Fruit fly (Drosophila melanogaster): ENCODE measurements around the gene Graf.

- TF ChIP-seq insv (optimal IDR thresholded peaks at IDR 0.05) = no peak
- no peak for TF ChIP-seq psq (optimal IDR thresholded peaks at IDR 0.05)
- no peak for TF ChIP-seq h (optimal IDR thresholded peaks at IDR 0.05)
- TF ChIP-seq Sin3A (optimal IDR thresholded peaks at IDR 0.05) = no peak
- no peak for TF ChIP-seq ttk (optimal IDR thresholded peaks at IDR 0.05)
Measured at dm6 chrX:15740288-15740726, 20.2 kb downstream of the Graf start.
